Worm (Caenorhabditis elegans) whole organism, L2 larva: ENCODE results near the gene T04B8.1.

Experiments used
- C34F6.9 ChIP-seq: fragments of 150-350 bp; optimal IDR thresholded peaks from 2 replicates; lab custom pipeline; 2014; ENCODE audit warnings: missing biosample characterization, missing genetic modification characterization
- F13H6.1 ChIP-seq: sonication (generic microtip); optimal IDR thresholded peaks from 2 replicates; lab custom pipeline; 2016; ENCODE audit warnings: missing genetic modification characterization, missing compliant biosample characterization
- R02D3.7 ChIP-seq: fragments of 150-350 bp; optimal IDR thresholded peaks from 2 replicates; lab custom pipeline; 2014; ENCODE audit warnings: missing biosample characterization, missing genetic modification characterization
- Y55F3AM.14 ChIP-seq: fragments of 200-800 bp; sonication (Bioruptor generic); optimal IDR thresholded peaks from 2 replicates; lab custom pipeline; 2018; ENCODE audit warnings: mild to moderate bottlenecking, missing genetic modification characterization, missing compliant biosample characterization
- ZK546.5 ChIP-seq: sonication (generic microtip); optimal IDR thresholded peaks from 2 replicates; lab custom pipeline; 2017; ENCODE audit warnings: missing biosample characterization, missing genetic modification characterization
- alr-1 ChIP-seq: fragments of 150-350 bp; optimal IDR thresholded peaks from 2 replicates; lab custom pipeline; 2014; ENCODE audit warnings: missing biosample characterization, missing genetic modification characterization
- aly-2 ChIP-seq: fragments of 150-350 bp; optimal IDR thresholded peaks from 2 replicates; lab custom pipeline; 2014; ENCODE audit warnings: missing biosample characterization, missing genetic modification characterization
- ama-1 ChIP-seq: fragments of 150-350 bp; optimal IDR thresholded peaks from 2 replicates; lab custom pipeline; 2018; ENCODE audit warnings: inconsistent platforms
- blmp-1 ChIP-seq: sonication (generic microtip); optimal IDR thresholded peaks from 2 replicates; lab custom pipeline; 2017; ENCODE audit warnings: missing genetic modification characterization, mild to moderate bottlenecking, missing compliant biosample characterization, antibody characterized with exemption, moderate library complexity; ENCODE audit not compliant: insufficient read depth
- ceh-16 ChIP-seq: fragments of 150-350 bp; optimal IDR thresholded peaks from 2 replicates; lab custom pipeline; 2014; ENCODE audit warnings: missing biosample characterization, missing genetic modification characterization
- ceh-82 ChIP-seq: fragments of 150-350 bp; optimal IDR thresholded peaks from 2 replicates; lab custom pipeline; 2014; ENCODE audit warnings: missing biosample characterization, missing genetic modification characterization
- crh-2 ChIP-seq: sonication (generic microtip); optimal IDR thresholded peaks from 2 replicates; lab custom pipeline; 2017; ENCODE audit warnings: missing biosample characterization, missing genetic modification characterization
- dmd-4 ChIP-seq: sonication (generic microtip); optimal IDR thresholded peaks from 2 replicates; lab custom pipeline; 2017; ENCODE audit warnings: missing biosample characterization, missing genetic modification characterization
- egl-27 ChIP-seq: sonication (generic microtip); optimal IDR thresholded peaks from 3 replicates; lab custom pipeline; 2017; ENCODE audit warnings: missing biosample characterization, missing genetic modification reagents, missing genetic modification characterization
- elt-1 ChIP-seq: fragments of 150-350 bp; optimal IDR thresholded peaks from 2 replicates; lab custom pipeline; 2014; ENCODE audit warnings: missing biosample characterization, missing genetic modification characterization
- elt-3 ChIP-seq: sonication (generic microtip); optimal IDR thresholded peaks from 2 replicates; lab custom pipeline; 2017; ENCODE audit warnings: missing biosample characterization, missing genetic modification characterization
- fos-1 ChIP-seq: fragments of 150-350 bp; optimal IDR thresholded peaks from 2 replicates; lab custom pipeline; 2014; ENCODE audit warnings: missing biosample characterization, missing genetic modification characterization
- gmeb-1 ChIP-seq: fragments of 150-350 bp; optimal IDR thresholded peaks from 2 replicates; lab custom pipeline; 2014; ENCODE audit warnings: missing biosample characterization, missing genetic modification characterization
- lin-11 ChIP-seq: fragments of 150-350 bp; sonication (generic microtip); optimal IDR thresholded peaks from 2 replicates; lab custom pipeline; 2014; ENCODE audit warnings: missing biosample characterization, missing genetic modification characterization, inconsistent platforms, mixed read lengths
- lin-13 ChIP-seq: fragments of 150-350 bp; optimal IDR thresholded peaks from 2 replicates; lab custom pipeline; 2014; ENCODE audit warnings: missing biosample characterization, missing genetic modification reagents, missing genetic modification characterization
- lin-39 ChIP-seq: fragments of 150-350 bp; optimal IDR thresholded peaks from 2 replicates; lab custom pipeline; 2014; ENCODE audit warnings: missing biosample characterization, missing genetic modification reagents, missing genetic modification characterization
- lsy-2 ChIP-seq, 2 experiments: fragments of 150-350 bp in 1 of 2; sonication (generic microtip) in 1 of 2; optimal IDR thresholded peaks; 2 replicates each; lab custom pipeline; 2014 to 2017; ENCODE audit warnings: missing biosample characterization in 2 of 2, missing genetic modification characterization in 2 of 2
- mab-5 ChIP-seq: fragments of 150-350 bp; optimal IDR thresholded peaks from 2 replicates; lab custom pipeline; 2014; ENCODE audit warnings: missing biosample characterization, missing genetic modification characterization
- mbf-1 ChIP-seq: sonication (generic microtip); optimal IDR thresholded peaks from 2 replicates; lab custom pipeline; 2017; ENCODE audit warnings: missing biosample characterization, missing genetic modification characterization
- mdl-1 ChIP-seq, 2 experiments: fragments of 150-350 bp in 1 of 2; sonication (generic microtip) in 1 of 2; optimal IDR thresholded peaks; 2 replicates each; lab custom pipeline; 2017; ENCODE audit warnings: missing biosample characterization in 2 of 2, missing genetic modification characterization in 2 of 2
- nhr-10 ChIP-seq: sonication (generic microtip); optimal IDR thresholded peaks from 2 replicates; lab custom pipeline; 2017; ENCODE audit warnings: missing biosample characterization, missing genetic modification characterization
- nhr-11 ChIP-seq: fragments of 150-350 bp; optimal IDR thresholded peaks from 2 replicates; lab custom pipeline; 2014; ENCODE audit warnings: missing biosample characterization, missing genetic modification characterization
- nhr-12 ChIP-seq: fragments of 150-350 bp; optimal IDR thresholded peaks from 2 replicates; lab custom pipeline; 2014; ENCODE audit warnings: missing biosample characterization, missing genetic modification characterization
- nhr-129 ChIP-seq: fragments of 150-350 bp; optimal IDR thresholded peaks from 2 replicates; lab custom pipeline; 2014; ENCODE audit warnings: missing biosample characterization, missing genetic modification characterization
- nhr-21 ChIP-seq: fragments of 150-350 bp; optimal IDR thresholded peaks from 2 replicates; lab custom pipeline; 2014; ENCODE audit warnings: missing biosample characterization, missing genetic modification characterization
- nhr-23 ChIP-seq: fragments of 150-350 bp; optimal IDR thresholded peaks from 2 replicates; lab custom pipeline; 2014; ENCODE audit warnings: missing biosample characterization, missing genetic modification reagents, missing genetic modification characterization
- nhr-237 ChIP-seq: fragments of 150-350 bp; optimal IDR thresholded peaks from 2 replicates; lab custom pipeline; 2014; ENCODE audit warnings: missing biosample characterization, missing genetic modification characterization
- nhr-25 ChIP-seq: fragments of 150-350 bp; sonication (generic microtip); optimal IDR thresholded peaks from 3 replicates; lab custom pipeline; 2014; ENCODE audit warnings: missing biosample characterization, missing genetic modification characterization
- nhr-6 ChIP-seq: fragments of 150-350 bp; optimal IDR thresholded peaks from 2 replicates; lab custom pipeline; 2014; ENCODE audit warnings: missing biosample characterization, missing genetic modification characterization
- nhr-77 ChIP-seq: fragments of 150-350 bp; optimal IDR thresholded peaks from 2 replicates; lab custom pipeline; 2014; ENCODE audit warnings: missing biosample characterization, missing genetic modification characterization
- peb-1 ChIP-seq: fragments of 150-350 bp; optimal IDR thresholded peaks from 2 replicates; lab custom pipeline; 2014; ENCODE audit warnings: missing biosample characterization, missing genetic modification characterization
- sem-4 ChIP-seq: fragments of 150-350 bp; optimal IDR thresholded peaks from 2 replicates; lab custom pipeline; 2014; ENCODE audit warnings: missing biosample characterization, missing genetic modification reagents, missing genetic modification characterization
- skn-1 ChIP-seq: sonication (generic microtip); optimal IDR thresholded peaks from 2 replicates; lab custom pipeline; 2017; ENCODE audit warnings: missing biosample characterization, missing genetic modification characterization
- sma-3 ChIP-seq: sonication (generic microtip); optimal IDR thresholded peaks from 2 replicates; lab custom pipeline; 2016; ENCODE audit warnings: missing genetic modification reagents, missing genetic modification characterization, missing compliant biosample characterization
- sma-9 ChIP-seq, 2 experiments: fragments of 150-350 bp in 1 of 2; sonication (generic microtip) in 1 of 2; optimal IDR thresholded peaks; 2 replicates each; lab custom pipeline; 2014 to 2016; ENCODE audit warnings: missing genetic modification characterization in 2 of 2, mild to moderate bottlenecking in 1 of 2, missing biosample characterization in 1 of 2, missing compliant biosample characterization in 1 of 2, missing genetic modification reagents in 1 of 2, moderate library complexity in 1 of 2
- snpc-4 ChIP-seq: fragments of 150-350 bp; optimal IDR thresholded peaks from 2 replicates; lab custom pipeline; 2014; ENCODE audit warnings: missing biosample characterization, missing genetic modification characterization
- unc-39 ChIP-seq: fragments of 150-350 bp; optimal IDR thresholded peaks from 2 replicates; lab custom pipeline; 2014; ENCODE audit warnings: missing biosample characterization, missing genetic modification characterization
- unc-55 ChIP-seq: fragments of 150-350 bp; sonication (generic microtip); optimal IDR thresholded peaks from 3 replicates; lab custom pipeline; 2014; ENCODE audit warnings: missing biosample characterization, missing genetic modification reagents, missing genetic modification characterization
- unc-62 ChIP-seq: fragments of 150-350 bp; optimal IDR thresholded peaks from 2 replicates; lab custom pipeline; 2014; ENCODE audit warnings: missing biosample characterization, missing genetic modification reagents, missing genetic modification characterization
- zag-1 ChIP-seq: fragments of 150-350 bp; optimal IDR thresholded peaks from 2 replicates; lab custom pipeline; 2014; ENCODE audit warnings: missing biosample characterization, missing genetic modification characterization
- ztf-1 ChIP-seq: fragments of 200-800 bp; sonication (Bioruptor generic); conservative IDR thresholded peaks from 2 replicates; pipeline ENCODE4 v1.3.6; 2022; ENCODE audit warnings: missing genetic modification characterization, missing compliant biosample characterization
- ztf-11 ChIP-seq: sonication (generic microtip); optimal IDR thresholded peaks from 2 replicates; lab custom pipeline; 2017; ENCODE audit warnings: missing biosample characterization, missing genetic modification characterization
- ztf-4 ChIP-seq: fragments of 150-350 bp; optimal IDR thresholded peaks from 2 replicates; lab custom pipeline; 2014; ENCODE audit warnings: missing biosample characterization, missing genetic modification characterization

Gene T04B8.1

DNA sequence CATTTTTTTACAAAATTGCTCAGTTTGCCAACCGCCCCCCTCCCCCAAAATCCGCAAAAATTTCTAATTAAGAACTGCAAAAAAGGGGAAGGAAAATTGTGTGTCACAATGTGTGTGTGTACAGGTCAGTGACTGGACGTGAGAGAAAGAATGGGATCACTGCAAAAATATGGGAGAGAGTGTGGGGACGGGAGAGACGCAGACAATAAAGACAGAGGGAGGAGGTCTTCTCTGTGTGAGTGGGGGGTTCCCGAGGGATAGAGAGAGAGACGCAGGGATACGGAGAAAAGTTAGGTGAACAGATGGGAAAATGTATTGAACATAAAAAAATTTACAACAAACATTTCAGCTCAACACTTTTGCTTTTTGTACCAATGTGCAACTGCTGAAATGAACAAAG, 8.2 kb upstream of the T04B8.1 start:
- TF ChIP-seq snpc-4 (tag; lab: Kevin White, UChicago): no peak
- no peak for TF ChIP-seq ceh-16 (tag; lab: Kevin White, UChicago)
- TF ChIP-seq lsy-2 (tag; optimal IDR thresholded peaks at IDR 0.05; lab: Kevin White, UChicago): no peak
- TF ChIP-seq lin-39 (tag; lab: Kevin White, UChicago): no peak
- TF ChIP-seq peb-1 (tag; lab: Kevin White, UChicago): no peak
- TF ChIP-seq sma-3: peak; percentile 56
- TF ChIP-seq nhr-129: peak; percentile 36
- peak; percentile 4 for TF ChIP-seq blmp-1
- no peak for TF ChIP-seq nhr-10 (tag; lab: Kevin White, UChicago)
- TF ChIP-seq crh-2 (tag; lab: Kevin White, UChicago): peak; percentile 3
- no peak for TF ChIP-seq ztf-1 (GFP tag; lab: Robert Waterston, UW)
- TF ChIP-seq elt-3: no peak
- TF ChIP-seq mab-5 (tag; lab: Kevin White, UChicago): no peak
- no peak for TF ChIP-seq ama-1
- peak; percentile 59 for TF ChIP-seq sma-9 (GFP tag; optimal IDR thresholded peaks at IDR 0.05; lab: Kevin White, UChicago)
- TF ChIP-seq sma-9 (tag; optimal IDR thresholded peaks at IDR 0.05; lab: Kevin White, UChicago): no peak
- TF ChIP-seq nhr-237: no peak
- TF ChIP-seq lin-11: no peak
- TF ChIP-seq aly-2 (tag; lab: Kevin White, UChicago): no peak
- TF ChIP-seq unc-39: no peak
- TF ChIP-seq C34F6.9 (tag; lab: Kevin White, UChicago): peak; percentile 46
- TF ChIP-seq unc-62 (GFP tag; lab: Kevin White, UChicago): no peak
- TF ChIP-seq zag-1: no peak
- no peak for TF ChIP-seq Y55F3AM.14 (GFP tag; lab: Kevin White, UChicago)
- TF ChIP-seq nhr-21 (tag; lab: Kevin White, UChicago): no peak
- TF ChIP-seq lin-13 (GFP tag; lab: Kevin White, UChicago): no peak
- TF ChIP-seq skn-1 (tag; lab: Kevin White, UChicago): no peak
- TF ChIP-seq alr-1 (tag; lab: Kevin White, UChicago): no peak
- no peak for TF ChIP-seq nhr-12 (tag; lab: Kevin White, UChicago)
- no peak for TF ChIP-seq mbf-1
- TF ChIP-seq ztf-4: no peak
- TF ChIP-seq nhr-25 (tag; lab: Kevin White, UChicago): peak; percentile 73
- TF ChIP-seq dmd-4 (tag; lab: Kevin White, UChicago): no peak
- TF ChIP-seq ZK546.5 (tag; lab: Kevin White, UChicago): no peak
- TF ChIP-seq fos-1 (tag; lab: Kevin White, UChicago): peak; percentile 63
- peak; percentile 53 for TF ChIP-seq gmeb-1 (tag; lab: Kevin White, UChicago)
- TF ChIP-seq egl-27 (tag; lab: Kevin White, UChicago): peak; percentile 1
- TF ChIP-seq elt-1: no peak
- TF ChIP-seq mdl-1 (tag; optimal IDR thresholded peaks at IDR 0.05; lab: Kevin White, UChicago): no peak
- TF ChIP-seq ztf-11: no peak
- no peak for TF ChIP-seq R02D3.7 (tag; lab: Kevin White, UChicago)
- no peak for TF ChIP-seq nhr-11 (tag; lab: Kevin White, UChicago)
- TF ChIP-seq nhr-23 (tag; lab: Kevin White, UChicago): no peak
- TF ChIP-seq nhr-77 (tag; lab: Kevin White, UChicago): no peak
- no peak for TF ChIP-seq unc-55 (GFP tag; lab: Kevin White, UChicago)
- no peak for TF ChIP-seq nhr-6 (tag; lab: Kevin White, UChicago)
- TF ChIP-seq F13H6.1: peak; percentile 74
- no peak for TF ChIP-seq sem-4 (tag; lab: Kevin White, UChicago)
- no peak for TF ChIP-seq ceh-82 (tag; lab: Kevin White, UChicago)
